Fruit fly (Drosophila melanogaster): ENCODE data around the gene CG7140.

dm6 chr3L:22053343-22053742 lies 25.2 kb upstream of the CG7140 start:
- TF ChIP-seq CG5204 (GFP tag; optimal IDR thresholded peaks at IDR 0.05), result no peak
- TF ChIP-seq tj (GFP tag; optimal IDR thresholded peaks at IDR 0.05), result no peak
- TF ChIP-seq CG7101 (tag; optimal IDR thresholded peaks at IDR 0.05), result peak; percentile 8
- TF ChIP-seq pad (GFP tag; optimal IDR thresholded peaks at IDR 0.05), result no peak
- TF ChIP-seq CG1620 (GFP tag; optimal IDR thresholded peaks at IDR 0.05), result no peak
- no peak for TF ChIP-seq CG14711 (tag; optimal IDR thresholded peaks at IDR 0.05)
- TF ChIP-seq Mnt (GFP tag; optimal IDR thresholded peaks at IDR 0.05), result no peak
- TF ChIP-seq cnc (optimal IDR thresholded peaks at IDR 0.05), result no peak
